Worm (Caenorhabditis elegans) whole organism, L4 larva: ENCODE measurements around the gene Y37E11AL.3.

Experiments
- D1046.2 ChIP-seq: fragments of 200-800 bp; sonication (Bioruptor generic); IDR thresholded peaks from 2 replicates; pipeline ENCODE4 v1.3.6; 2022; ENCODE audit warnings: missing genetic modification characterization, missing compliant biosample characterization
- F10B5.3 ChIP-seq: sonication (generic microtip); optimal IDR thresholded peaks from 2 replicates; lab custom pipeline; 2016; ENCODE audit warnings: mild to moderate bottlenecking, missing genetic modification characterization, missing compliant biosample characterization
- F37D6.2 ChIP-seq: sonication (generic microtip); optimal IDR thresholded peaks from 2 replicates; lab custom pipeline; 2016; ENCODE audit warnings: mild to moderate bottlenecking, missing genetic modification characterization, missing compliant biosample characterization
- F44E2.7 ChIP-seq: fragments of 200-800 bp; sonication (Bioruptor generic); IDR thresholded peaks from 2 replicates; pipeline ENCODE4 v2.1.2; 2022; ENCODE audit warnings: missing genetic modification characterization, missing compliant biosample characterization
- F49E8.2 ChIP-seq: sonication (generic microtip); optimal IDR thresholded peaks from 2 replicates; lab custom pipeline; 2016; ENCODE audit warnings: missing compliant biosample characterization, mild to moderate bottlenecking, missing genetic modification characterization, borderline replicate concordance
- Y105C5A.15 ChIP-seq: fragments of 200-800 bp; sonication (Bioruptor generic); IDR thresholded peaks from 2 replicates; pipeline ENCODE4 v1.3.6; 2022; ENCODE audit warnings: missing genetic modification characterization, missing compliant biosample characterization
- Y5F2A.4 ChIP-seq: fragments of 200-800 bp; sonication (Bioruptor generic); optimal IDR thresholded peaks from 2 replicates; lab custom pipeline; 2018; ENCODE audit warnings: mild to moderate bottlenecking, missing genetic modification characterization, missing compliant biosample characterization
- ZK337.2 ChIP-seq: fragments of 200-800 bp; sonication (Bioruptor generic); IDR thresholded peaks from 2 replicates; pipeline ENCODE4 v1.3.6; 2022; ENCODE audit warnings: missing genetic modification reagents, missing genetic modification characterization, missing compliant biosample characterization
- arid-1 ChIP-seq: fragments of 200-800 bp; sonication (Bioruptor generic); conservative IDR thresholded peaks from 2 replicates; pipeline ENCODE4 v1.3.6; 2022; ENCODE audit warnings: missing genetic modification reagents, missing genetic modification characterization, missing compliant biosample characterization
- ceh-32 ChIP-seq: sonication (generic microtip); optimal IDR thresholded peaks from 2 replicates; lab custom pipeline; 2016; ENCODE audit warnings: mild to moderate bottlenecking, missing genetic modification characterization, missing compliant biosample characterization; ENCODE audit not compliant: poor library complexity
- ceh-44 ChIP-seq: fragments of 200-800 bp; sonication (Bioruptor generic); IDR thresholded peaks from 2 replicates; pipeline ENCODE4 v1.3.6; 2022; ENCODE audit warnings: missing genetic modification reagents, missing genetic modification characterization, missing compliant biosample characterization
- ceh-82 ChIP-seq: sonication (generic microtip); optimal IDR thresholded peaks from 2 replicates; lab custom pipeline; 2017; ENCODE audit warnings: missing biosample characterization, missing genetic modification characterization
- ctbp-1 ChIP-seq: fragments of 200-800 bp; sonication (Bioruptor generic); IDR thresholded peaks from 2 replicates; pipeline ENCODE4 v1.3.6; 2022; ENCODE audit warnings: missing genetic modification reagents, missing genetic modification characterization, missing compliant biosample characterization
- daf-12 ChIP-seq: fragments of 150-350 bp; optimal IDR thresholded peaks from 2 replicates; lab custom pipeline; 2014; ENCODE audit warnings: missing biosample characterization, missing genetic modification reagents, missing genetic modification characterization
- daf-19 ChIP-seq: fragments of 200-800 bp; sonication (Bioruptor generic); conservative IDR thresholded peaks from 2 replicates; pipeline ENCODE4 v1.3.6; 2022; ENCODE audit warnings: missing genetic modification characterization, missing compliant biosample characterization
- dmd-6 ChIP-seq: fragments of 200-800 bp; sonication (Bioruptor generic); IDR thresholded peaks from 2 replicates; pipeline ENCODE4 v1.3.6; 2022; ENCODE audit warnings: missing genetic modification reagents, missing genetic modification characterization, missing compliant biosample characterization
- dmd-8 ChIP-seq: fragments of 200-800 bp; sonication (Bioruptor generic); IDR thresholded peaks from 2 replicates; pipeline ENCODE4 v1.3.6; 2022; ENCODE audit warnings: missing genetic modification characterization, missing compliant biosample characterization
- dmd-9 ChIP-seq: fragments of 200-800 bp; sonication (Bioruptor generic); IDR thresholded peaks from 2 replicates; pipeline ENCODE4 v1.3.6; 2022; ENCODE audit warnings: missing genetic modification reagents, missing genetic modification characterization, missing compliant biosample characterization
- duxl-1 ChIP-seq: sonication (generic microtip); optimal IDR thresholded peaks from 2 replicates; lab custom pipeline; 2016; ENCODE audit warnings: mild to moderate bottlenecking, missing genetic modification characterization, moderate library complexity, missing compliant biosample characterization; ENCODE audit not compliant: poor library complexity
- dve-1 ChIP-seq: sonication (generic microtip); optimal IDR thresholded peaks from 2 replicates; lab custom pipeline; 2017; ENCODE audit warnings: antibody characterized with exemption, mild to moderate bottlenecking, missing genetic modification characterization, missing compliant biosample characterization; ENCODE audit not compliant: insufficient read depth
- egl-27 ChIP-seq: sonication (generic microtip); optimal IDR thresholded peaks from 3 replicates; lab custom pipeline; 2017; ENCODE audit warnings: missing biosample characterization, missing genetic modification reagents, missing genetic modification characterization
- egl-43 ChIP-seq: fragments of 200-800 bp; sonication (Bioruptor generic); IDR thresholded peaks from 2 replicates; pipeline ENCODE4 v1.3.6; 2022; ENCODE audit warnings: missing genetic modification reagents, missing genetic modification characterization, missing compliant biosample characterization
- fos-1 ChIP-seq: fragments of 150-350 bp; optimal IDR thresholded peaks from 2 replicates; lab custom pipeline; 2014; ENCODE audit warnings: missing biosample characterization, missing genetic modification characterization
- hlh-11 ChIP-seq: fragments of 200-800 bp; sonication (Bioruptor generic); optimal IDR thresholded peaks from 2 replicates; lab custom pipeline; 2018; ENCODE audit warnings: mild to moderate bottlenecking, missing genetic modification characterization, missing compliant biosample characterization
- hmg-1.1 ChIP-seq: fragments of 200-800 bp; sonication (Bioruptor generic); IDR thresholded peaks from 2 replicates; pipeline ENCODE4 v1.3.6; 2022; ENCODE audit warnings: missing genetic modification reagents, missing genetic modification characterization, missing compliant biosample characterization
- lin-1 ChIP-seq: fragments of 200-800 bp; sonication (Bioruptor generic); IDR thresholded peaks from 2 replicates; pipeline ENCODE4 v1.3.6; 2022; ENCODE audit warnings: missing genetic modification reagents, missing genetic modification characterization, missing compliant biosample characterization
- lin-15B ChIP-seq: fragments of 150-350 bp; sonication (generic microtip); optimal IDR thresholded peaks from 3 replicates; lab custom pipeline; 2014; ENCODE audit warnings: missing biosample characterization, missing genetic modification characterization
- lin-38 ChIP-seq: fragments of 200-800 bp; sonication (Bioruptor generic); IDR thresholded peaks from 2 replicates; pipeline ENCODE4 v1.3.6; 2022; ENCODE audit warnings: missing genetic modification reagents, missing genetic modification characterization, missing compliant biosample characterization
- lsy-2 ChIP-seq, 2 experiments: fragments of 150-350 bp in 1 of 2; sonication (generic microtip) in 1 of 2; optimal IDR thresholded peaks; 2 replicates each; lab custom pipeline; 2014 to 2017; ENCODE audit warnings: missing biosample characterization in 2 of 2, missing genetic modification characterization in 2 of 2
- madf-5 ChIP-seq, 2 experiments: fragments of 200-800 bp; sonication (Bioruptor generic); IDR thresholded peaks; 2 replicates each; pipeline ENCODE4 v1.3.6; 2022; ENCODE audit warnings: missing compliant biosample characterization in 2 of 2, missing genetic modification characterization in 2 of 2
- mep-1 ChIP-seq: fragments of 150-350 bp; sonication (generic microtip); optimal IDR thresholded peaks from 3 replicates; lab custom pipeline; 2014; ENCODE audit warnings: missing biosample characterization, missing genetic modification characterization
- mes-2 ChIP-seq: sonication (generic microtip); optimal IDR thresholded peaks from 2 replicates; lab custom pipeline; 2016; ENCODE audit warnings: missing genotype, mild to moderate bottlenecking, missing genetic modification characterization, missing compliant biosample characterization; ENCODE audit not compliant: poor library complexity, severe bottlenecking
- mxl-2 ChIP-seq: fragments of 200-800 bp; sonication (Bioruptor generic); conservative IDR thresholded peaks from 2 replicates; pipeline ENCODE4 v1.3.6; 2022; ENCODE audit warnings: missing genetic modification reagents, missing genetic modification characterization, missing compliant biosample characterization
- nhr-10 ChIP-seq: fragments of 150-350 bp; optimal IDR thresholded peaks from 2 replicates; lab custom pipeline; 2014; ENCODE audit warnings: missing biosample characterization, missing genetic modification characterization
- nhr-102 ChIP-seq: sonication (generic microtip); optimal IDR thresholded peaks from 2 replicates; lab custom pipeline; 2016; ENCODE audit warnings: mild to moderate bottlenecking, missing genetic modification characterization, moderate library complexity, missing compliant biosample characterization
- nhr-11 ChIP-seq: fragments of 150-350 bp; optimal IDR thresholded peaks from 2 replicates; lab custom pipeline; 2014; ENCODE audit warnings: missing biosample characterization, missing genetic modification characterization
- nhr-111 ChIP-seq: fragments of 200-800 bp; sonication (Bioruptor generic); optimal IDR thresholded peaks from 2 replicates; lab custom pipeline; 2018; ENCODE audit warnings: mild to moderate bottlenecking, missing genetic modification characterization, missing compliant biosample characterization
- nhr-28 ChIP-seq: fragments of 150-350 bp; optimal IDR thresholded peaks from 2 replicates; lab custom pipeline; 2014; ENCODE audit warnings: missing biosample characterization, missing genetic modification characterization
- nhr-42 ChIP-seq: fragments of 200-800 bp; sonication (Bioruptor generic); IDR thresholded peaks from 2 replicates; pipeline ENCODE4 v1.3.6; 2022; ENCODE audit warnings: missing genetic modification characterization, missing compliant biosample characterization
- nhr-48 ChIP-seq: sonication (generic microtip); optimal IDR thresholded peaks from 2 replicates; lab custom pipeline; 2016; ENCODE audit warnings: mild to moderate bottlenecking, missing genetic modification characterization, missing compliant biosample characterization
- nhr-77 ChIP-seq: fragments of 150-350 bp; optimal IDR thresholded peaks from 2 replicates; lab custom pipeline; 2014; ENCODE audit warnings: missing biosample characterization, missing genetic modification characterization
- pqm-1 ChIP-seq: sonication (generic microtip); optimal IDR thresholded peaks from 2 replicates; lab custom pipeline; 2017; ENCODE audit warnings: missing biosample characterization, missing genetic modification characterization
- sdz-12 ChIP-seq: fragments of 200-800 bp; sonication (Bioruptor generic); optimal IDR thresholded peaks from 2 replicates; lab custom pipeline; 2018; ENCODE audit warnings: mild to moderate bottlenecking, missing genetic modification characterization, missing compliant biosample characterization
- set-16 ChIP-seq: fragments of 200-800 bp; sonication (Bioruptor generic); IDR thresholded peaks from 2 replicates; pipeline ENCODE4 v1.3.6; 2022; ENCODE audit warnings: missing genetic modification reagents, missing genetic modification characterization, missing compliant biosample characterization
- spr-1 ChIP-seq: sonication (generic microtip); optimal IDR thresholded peaks from 2 replicates; lab custom pipeline; 2016; ENCODE audit warnings: mild to moderate bottlenecking, missing genetic modification characterization, missing compliant biosample characterization
- tra-1 ChIP-seq: fragments of 200-800 bp; sonication (Bioruptor generic); IDR thresholded peaks from 2 replicates; pipeline ENCODE4 v1.3.6; 2022; ENCODE audit warnings: missing genetic modification reagents, missing genetic modification characterization, missing compliant biosample characterization
- unc-39 ChIP-seq: sonication (generic microtip); optimal IDR thresholded peaks from 2 replicates; lab custom pipeline; 2017; ENCODE audit warnings: missing biosample characterization, missing genetic modification characterization
- unc-62 ChIP-seq, 3 experiments: fragments of 150-350 bp in 1 of 3; sonication (generic microtip); optimal IDR thresholded peaks in 2 of 3; peaks in 1 of 3; 1 replicate in 1 of 3; 2 replicates in 2 of 3; lab custom pipeline; 2014 to 2017; ENCODE audit warnings: missing biosample characterization in 3 of 3, missing genetic modification characterization in 3 of 3, missing genetic modification reagents in 3 of 3, missing genotype in 1 of 3
- vab-7 ChIP-seq: fragments of 200-800 bp; sonication (Bioruptor generic); IDR thresholded peaks from 2 replicates; pipeline ENCODE4 v1.3.6; 2022; ENCODE audit warnings: missing genetic modification reagents, missing genetic modification characterization, missing compliant biosample characterization
- zag-1 ChIP-seq: fragments of 150-350 bp; optimal IDR thresholded peaks from 2 replicates; lab custom pipeline; 2014; ENCODE audit warnings: missing biosample characterization, missing genetic modification characterization
- zfp-2 ChIP-seq: sonication (generic microtip); optimal IDR thresholded peaks from 2 replicates; lab custom pipeline; 2016; ENCODE audit warnings: mild to moderate bottlenecking, missing genetic modification characterization, missing compliant biosample characterization
- zip-11 ChIP-seq: fragments of 200-800 bp; sonication (Bioruptor generic); IDR thresholded peaks from 2 replicates; pipeline ENCODE4 v1.3.6; 2022; ENCODE audit warnings: missing genetic modification characterization, missing compliant biosample characterization

Y37E11AL.3 gene

DNA sequence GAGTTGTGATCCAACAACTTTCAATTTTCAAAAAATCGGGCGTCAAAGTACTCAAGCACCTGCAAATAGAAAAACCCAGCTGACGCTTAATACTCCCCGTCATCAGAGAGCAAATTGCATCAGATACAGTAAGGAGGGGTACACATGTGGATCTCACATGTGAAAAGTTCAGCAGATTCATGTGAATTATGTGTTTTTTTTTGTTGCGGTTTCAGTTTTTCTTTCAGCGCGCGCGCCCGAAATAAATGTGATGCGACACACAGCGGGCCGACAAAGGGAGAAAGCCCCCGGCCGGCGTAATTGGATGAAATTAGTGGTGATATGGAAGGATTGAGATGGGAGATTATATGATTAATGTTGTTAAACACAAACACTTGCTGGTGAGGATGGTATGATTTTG lies 42.5 kb upstream of the Y37E11AL.3 start (continued):
- no peak for TF ChIP-seq ceh-44
- TF ChIP-seq sdz-12 (GFP tag; lab: Kevin White, UChicago): no peak
- no peak for TF ChIP-seq ctbp-1 (GFP tag; lab: Robert Waterston, UW)
- no peak for TF ChIP-seq lin-1 (GFP tag; lab: Robert Waterston, UW)
- TF ChIP-seq nhr-11 (tag; lab: Kevin White, UChicago): no peak
- no peak for TF ChIP-seq nhr-10
- no peak for TF ChIP-seq lin-15B (tag; lab: Kevin White, UChicago)
- peak; percentile 73 for TF ChIP-seq hlh-11 (tag; lab: Kevin White, UChicago)
- no peak for TF ChIP-seq mep-1 (tag; lab: Kevin White, UChicago)
- TF ChIP-seq egl-27 (tag; lab: Kevin White, UChicago): no peak
- no peak for TF ChIP-seq unc-62 (GFP tag; optimal IDR thresholded peaks at IDR 0.05 in 1 of 2; lab: Kevin White, UChicago)
- no peak for TF ChIP-seq unc-62 (tag; optimal IDR thresholded peaks at IDR 0.05; lab: Kevin White, UChicago)
- TF ChIP-seq nhr-111: no peak
- no peak for TF ChIP-seq ceh-32 (tag; lab: Kevin White, UChicago)
- TF ChIP-seq ZK337.2 (GFP tag; lab: Robert Waterston, UW): no peak
- TF ChIP-seq mxl-2: peak; percentile 90
- no peak for TF ChIP-seq tra-1 (GFP tag; lab: Robert Waterston, UW)
- no peak for TF ChIP-seq dmd-9 (GFP tag; lab: Robert Waterston, UW)
- no peak for TF ChIP-seq F44E2.7 (GFP tag; lab: Robert Waterston, UW)
- no peak for TF ChIP-seq set-16
- no peak for TF ChIP-seq dve-1 (tag; lab: Kevin White, UChicago)
- no peak for TF ChIP-seq nhr-42 (GFP tag; lab: Robert Waterston, UW)
- TF ChIP-seq pqm-1 (tag; lab: Kevin White, UChicago): no peak
- TF ChIP-seq unc-39: no peak
- TF ChIP-seq D1046.2: no peak
- TF ChIP-seq daf-19 (GFP tag; lab: Robert Waterston, UW): no peak
- no peak for TF ChIP-seq ceh-82 (tag; lab: Kevin White, UChicago)
- TF ChIP-seq dmd-8 (GFP tag; lab: Robert Waterston, UW): no peak
- TF ChIP-seq spr-1 (tag; lab: Kevin White, UChicago): peak; percentile 18
- no peak for TF ChIP-seq F49E8.2
- TF ChIP-seq F37D6.2 (tag; lab: Kevin White, UChicago): no peak
- no peak for TF ChIP-seq vab-7
- TF ChIP-seq nhr-102: no peak
- no peak for TF ChIP-seq madf-5 (GFP tag; IDR thresholded peaks at IDR 0.05; lab: Robert Waterston, UW)
- TF ChIP-seq hmg-1.1 (GFP tag; lab: Robert Waterston, UW): no peak
- no peak for TF ChIP-seq zfp-2 (tag; lab: Kevin White, UChicago)
- TF ChIP-seq dmd-6: peak; percentile 60
- no peak for TF ChIP-seq duxl-1 (tag; lab: Kevin White, UChicago)
- peak in 1 of 2 experiments; percentile 21 for TF ChIP-seq lsy-2 (tag; optimal IDR thresholded peaks at IDR 0.05; lab: Kevin White, UChicago)
- no peak for TF ChIP-seq Y105C5A.15
- TF ChIP-seq arid-1 (GFP tag; lab: Robert Waterston, UW): no peak
- TF ChIP-seq fos-1 (tag; lab: Kevin White, UChicago): no peak
- TF ChIP-seq F10B5.3 (tag; lab: Kevin White, UChicago): no peak
- no peak for TF ChIP-seq zip-11 (GFP tag; lab: Robert Waterston, UW)
- TF ChIP-seq daf-12 (tag; lab: Kevin White, UChicago): no peak
- TF ChIP-seq zag-1 (tag; lab: Kevin White, UChicago): no peak
- peak; percentile 90 for TF ChIP-seq nhr-48 (tag; lab: Kevin White, UChicago)
- TF ChIP-seq nhr-28 (tag; lab: Kevin White, UChicago): peak; percentile 70
- TF ChIP-seq lin-38: no peak
- TF ChIP-seq mes-2 (tag; lab: Kevin White, UChicago): no peak
- no peak for TF ChIP-seq Y5F2A.4 (GFP tag; lab: Kevin White, UChicago)
- no peak for TF ChIP-seq egl-43 (GFP tag; lab: Robert Waterston, UW)
- TF ChIP-seq nhr-77: no peak
